Worm (Caenorhabditis elegans): ENCODE results near the gene C50F4.6.

ce11 chrV:9534621-9535020 is 11.3 kb upstream of the C50F4.6 start, which contains the start of gene tag-329:
- TF ChIP-seq pqm-1 (tag; optimal IDR thresholded peaks at IDR 0.05) (no peak), unc-62 (GFP tag; optimal IDR thresholded peaks at IDR 0.05) (no peak), nhr-76 (tag; optimal IDR thresholded peaks at IDR 0.05) (no peak), ztf-11 (tag; optimal IDR thresholded peaks at IDR 0.05) (no peak), nhr-23 (tag; optimal IDR thresholded peaks at IDR 0.05) (no peak), fkh-10 (GFP tag; optimal IDR thresholded peaks at IDR 0.05) (no peak), skn-1 (tag; optimal IDR thresholded peaks at IDR 0.05) (no peak), nhr-77 (tag; optimal IDR thresholded peaks at IDR 0.05) (no peak), ama-1 (optimal IDR thresholded peaks at IDR 0.05) (no peak), ztf-4 (tag; optimal IDR thresholded peaks at IDR 0.05) (no peak), lin-15B (tag; optimal IDR thresholded peaks at IDR 0.05) (no peak)

Measured in whole organism, L3 larva.